Worm (Caenorhabditis elegans): Measurements from ENCODE around the gene unc-30.

The unc-30 gene

ce11 chrIV:13085675-13086074 is 33.1 kb upstream of the unc-30 start:
- TF ChIP-seq nhr-25 (tag; optimal IDR thresholded peaks at IDR 0.05): no peak
- TF ChIP-seq mdl-1 (tag; optimal IDR thresholded peaks at IDR 0.05): no peak
- TF ChIP-seq pha-4 (tag; optimal IDR thresholded peaks at IDR 0.05): peak; percentile 17
- no peak for TF ChIP-seq elt-3 (tag; optimal IDR thresholded peaks at IDR 0.05)
- TF ChIP-seq lin-39 (tag; optimal IDR thresholded peaks at IDR 0.05): no peak

- TF ChIP-seq daf-12 (tag; optimal IDR thresholded peaks at IDR 0.05): no peak
- TF ChIP-seq unc-39 (tag; optimal IDR thresholded peaks at IDR 0.05): no peak
- TF ChIP-seq pha-4 (tag; optimal IDR thresholded peaks at IDR 0.05): no peak
- TF ChIP-seq ceh-16 (tag; optimal IDR thresholded peaks at IDR 0.05): no peak
- TF ChIP-seq ZK546.5 (tag; optimal IDR thresholded peaks at IDR 0.05): no peak
- TF ChIP-seq hmg-11 (tag; optimal IDR thresholded peaks at IDR 0.05): no peak
- no peak for TF ChIP-seq lsy-12 (tag; optimal IDR thresholded peaks at IDR 0.05)
- no peak for TF ChIP-seq nhr-11 (tag; optimal IDR thresholded peaks at IDR 0.05)
- no peak for TF ChIP-seq nhr-237 (tag; optimal IDR thresholded peaks at IDR 0.05)
- no peak for TF ChIP-seq jun-1 (tag; optimal IDR thresholded peaks at IDR 0.05)
- TF ChIP-seq nhr-12 (tag; optimal IDR thresholded peaks at IDR 0.05): no peak
- TF ChIP-seq mml-1 (tag; optimal IDR thresholded peaks at IDR 0.05): no peak
- TF ChIP-seq elt-2 (tag; optimal IDR thresholded peaks at IDR 0.05): no peak
- no peak for TF ChIP-seq nfya-1 (tag; optimal IDR thresholded peaks at IDR 0.05; ENCODE audit: insufficient read depth)
- TF ChIP-seq nhr-67 (tag; optimal IDR thresholded peaks at IDR 0.05): no peak
- TF ChIP-seq mdl-1 (tag; optimal IDR thresholded peaks at IDR 0.05): no peak
Observed at ce11 chrIV:13086705-13087104, 32.1 kb upstream of the unc-30 start, which contains the start of gene spin-2. spin-2 (plus strand) TSS chrIV:13087005.

ce11 chrIV:13089671-13090242 is 29.0 kb upstream of the unc-30 start:
- no peak for TF ChIP-seq sea-2 (GFP tag; optimal IDR thresholded peaks at IDR 0.05)
- TF ChIP-seq ceh-16 (tag; optimal IDR thresholded peaks at IDR 0.05): no peak
- no peak for TF ChIP-seq lsy-12 (tag; optimal IDR thresholded peaks at IDR 0.05)
- no peak for TF ChIP-seq lin-15B (tag; optimal IDR thresholded peaks at IDR 0.05)
- TF ChIP-seq nhr-237 (tag; optimal IDR thresholded peaks at IDR 0.05): no peak
- TF ChIP-seq ztf-4 (tag; optimal IDR thresholded peaks at IDR 0.05): no peak
- TF ChIP-seq ceh-9 (tag; optimal IDR thresholded peaks at IDR 0.05): no peak
- TF ChIP-seq skn-1 (tag; optimal IDR thresholded peaks at IDR 0.05): no peak
- TF ChIP-seq egl-5 (tag; optimal IDR thresholded peaks at IDR 0.05): no peak
- TF ChIP-seq hmg-11 (tag; optimal IDR thresholded peaks at IDR 0.05): no peak
- no peak for TF ChIP-seq ztf-11 (tag; optimal IDR thresholded peaks at IDR 0.05)
- no peak for TF ChIP-seq snpc-4 (tag; optimal IDR thresholded peaks at IDR 0.05)
- no peak for TF ChIP-seq zag-1 (tag; optimal IDR thresholded peaks at IDR 0.05)

ce11 chrIV:13090967-13091366 is 27.8 kb upstream of the unc-30 start, which contains the start of gene col-132:
col-132 (minus strand) TSS chrIV:13091067.
- TF ChIP-seq lin-15B (tag; optimal IDR thresholded peaks at IDR 0.05): no peak
- TF ChIP-seq fos-1 (tag; optimal IDR thresholded peaks at IDR 0.05): no peak
- TF ChIP-seq ceh-82 (tag; optimal IDR thresholded peaks at IDR 0.05): no peak
- no peak for TF ChIP-seq daf-12 (tag; optimal IDR thresholded peaks at IDR 0.05)
- no peak for TF ChIP-seq lin-39 (tag; optimal IDR thresholded peaks at IDR 0.05)
- TF ChIP-seq mml-1 (tag; optimal IDR thresholded peaks at IDR 0.05): no peak
- no peak for TF ChIP-seq nhr-77 (tag; optimal IDR thresholded peaks at IDR 0.05)
- TF ChIP-seq fkh-10 (GFP tag; optimal IDR thresholded peaks at IDR 0.05): no peak

- TF ChIP-seq lsy-12 (tag; optimal IDR thresholded peaks at IDR 0.05) (no peak), zag-1 (tag; optimal IDR thresholded peaks at IDR 0.05) (no peak), aly-2 (tag; optimal IDR thresholded peaks at IDR 0.05) (no peak), ztf-11 (tag; optimal IDR thresholded peaks at IDR 0.05) (no peak), ceh-28 (tag; optimal IDR thresholded peaks at IDR 0.05) (peak; percentile 81), elt-1 (tag; optimal IDR thresholded peaks at IDR 0.05) (no peak), nhr-43 (tag; optimal IDR thresholded peaks at IDR 0.05; ENCODE audit: poor library complexity, severe bottlenecking) (peak; percentile 25), nhr-77 (tag; optimal IDR thresholded peaks at IDR 0.05) (no peak), ceh-16 (tag; optimal IDR thresholded peaks at IDR 0.05) (no peak), snpc-4 (tag; optimal IDR thresholded peaks at IDR 0.05) (peak; percentile 50), skn-1 (tag; optimal IDR thresholded peaks at IDR 0.05) (no peak), ceh-82 (tag; optimal IDR thresholded peaks at IDR 0.05) (no peak), tbx-2 (tag; optimal IDR thresholded peaks at IDR 0.05) (no peak), nhr-76 (tag; optimal IDR thresholded peaks at IDR 0.05) (no peak), lin-39 (tag; optimal IDR thresholded peaks at IDR 0.05) (peak; percentile 45), ZK546.5 (tag; optimal IDR thresholded peaks at IDR 0.05) (no peak), pqm-1 (tag; optimal IDR thresholded peaks at IDR 0.05) (peak; percentile 42), R02D3.7 (tag; optimal IDR thresholded peaks at IDR 0.05) (peak; percentile 16), jun-1 (tag; optimal IDR thresholded peaks at IDR 0.05) (no peak), mdl-1 (tag; optimal IDR thresholded peaks at IDR 0.05) (no peak), pha-4 (tag; optimal IDR thresholded peaks at IDR 0.05) (peak; percentile 86), elt-2 (tag; optimal IDR thresholded peaks at IDR 0.05) (peak; percentile 12), fos-1 (tag; optimal IDR thresholded peaks at IDR 0.05) (no peak), nhr-25 (tag; optimal IDR thresholded peaks at IDR 0.05) (peak; percentile 58), elt-3 (tag; optimal IDR thresholded peaks at IDR 0.05) (no peak), lin-15B (tag; optimal IDR thresholded peaks at IDR 0.05) (peak; percentile 91), ceh-9 (tag; optimal IDR thresholded peaks at IDR 0.05) (no peak), ama-1 (optimal IDR thresholded peaks at IDR 0.05) (no peak), unc-39 (tag; optimal IDR thresholded peaks at IDR 0.05) (no peak), egl-27 (tag; optimal IDR thresholded peaks at IDR 0.05) (no peak), egl-5 (tag; optimal IDR thresholded peaks at IDR 0.05) (peak; percentile 29)
Observed at ce11 chrIV:13093677-13094076, 25.1 kb upstream of the unc-30 start, which contains the start of the genes prcc-1 and C39E9.12. prcc-1 (minus strand) TSS chrIV:13093795. C39E9.12 (plus strand) TSS chrIV:13094007.

Measured in whole organism, L3 larva.